Fruit fly (Drosophila melanogaster): Measurements from ENCODE around the gene Ctr1A.

DNA sequence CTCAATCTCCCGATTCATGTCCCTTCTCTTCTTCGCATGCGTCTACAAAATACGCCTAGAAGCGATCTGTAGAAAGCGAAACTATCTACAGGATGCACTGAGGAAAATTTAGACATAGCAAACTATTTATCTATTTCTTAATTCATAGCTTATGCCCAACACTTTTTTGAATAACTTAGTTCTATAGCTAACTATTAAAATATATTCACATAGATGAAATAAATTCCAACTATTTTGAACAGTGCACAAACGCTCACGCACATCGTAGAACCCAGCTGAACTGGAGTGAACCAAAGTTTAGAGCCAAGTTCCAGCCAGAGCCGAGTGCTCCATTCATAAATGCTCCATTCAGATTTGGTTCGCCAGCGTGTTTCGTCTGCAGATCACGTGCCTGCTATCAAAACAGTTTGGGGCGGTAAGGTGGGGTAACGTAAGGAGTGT, 39.9 kb upstream of the Ctr1A start:
- TF ChIP-seq Sin3A (optimal IDR thresholded peaks at IDR 0.05) (no peak), psq (optimal IDR thresholded peaks at IDR 0.05) (no peak), ttk (optimal IDR thresholded peaks at IDR 0.05) (no peak), Myc (optimal IDR thresholded peaks at IDR 0.05) (no peak), h (optimal IDR thresholded peaks at IDR 0.05) (no peak)
